Fruit fly (Drosophila melanogaster) whole organism: Measurements from ENCODE around the gene CG33234.

ENCODE experiments used
- CG8478 ChIP-seq: fragments of >200 bp; optimal IDR thresholded peaks from 2 replicates; lab custom pipeline; 2018; ENCODE audit warnings: inconsistent platforms
- usp ChIP-seq: fragments of >200 bp; optimal IDR thresholded peaks from 2 replicates; lab custom pipeline; 2017; ENCODE audit warnings: missing biosample characterization, missing genetic modification characterization, mixed read lengths

DNA sequence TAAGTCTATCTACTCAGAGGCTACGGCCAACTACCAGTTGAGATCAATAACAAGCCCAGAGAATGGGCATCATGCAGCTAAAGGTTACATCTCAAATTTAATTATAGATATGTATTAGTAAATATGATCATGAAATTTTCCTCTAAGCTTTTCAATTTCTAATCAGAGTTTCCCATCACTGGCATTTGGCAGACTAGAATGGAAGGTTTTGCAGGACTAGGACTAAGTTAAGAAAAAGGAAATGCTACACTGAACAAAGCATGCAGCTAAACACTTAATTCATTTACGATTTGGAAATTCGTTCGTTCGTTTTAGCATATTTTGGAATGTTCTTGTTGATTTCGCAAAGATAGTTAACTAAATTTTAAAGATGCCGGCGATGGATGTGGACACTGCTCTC lies 2.1 kb upstream of the CG33234 start, which contains the start of gene CG33233:
- no peak for TF ChIP-seq CG8478
- TF ChIP-seq usp (GFP tag; lab: Kevin White, UChicago): no peak
